Fruit fly (Drosophila melanogaster): ENCODE measurements around the gene CG15529.
A peak's percentile ranks its signal among the peaks of the same experiment; 100 is the strongest.

CG15529 gene

DNA sequence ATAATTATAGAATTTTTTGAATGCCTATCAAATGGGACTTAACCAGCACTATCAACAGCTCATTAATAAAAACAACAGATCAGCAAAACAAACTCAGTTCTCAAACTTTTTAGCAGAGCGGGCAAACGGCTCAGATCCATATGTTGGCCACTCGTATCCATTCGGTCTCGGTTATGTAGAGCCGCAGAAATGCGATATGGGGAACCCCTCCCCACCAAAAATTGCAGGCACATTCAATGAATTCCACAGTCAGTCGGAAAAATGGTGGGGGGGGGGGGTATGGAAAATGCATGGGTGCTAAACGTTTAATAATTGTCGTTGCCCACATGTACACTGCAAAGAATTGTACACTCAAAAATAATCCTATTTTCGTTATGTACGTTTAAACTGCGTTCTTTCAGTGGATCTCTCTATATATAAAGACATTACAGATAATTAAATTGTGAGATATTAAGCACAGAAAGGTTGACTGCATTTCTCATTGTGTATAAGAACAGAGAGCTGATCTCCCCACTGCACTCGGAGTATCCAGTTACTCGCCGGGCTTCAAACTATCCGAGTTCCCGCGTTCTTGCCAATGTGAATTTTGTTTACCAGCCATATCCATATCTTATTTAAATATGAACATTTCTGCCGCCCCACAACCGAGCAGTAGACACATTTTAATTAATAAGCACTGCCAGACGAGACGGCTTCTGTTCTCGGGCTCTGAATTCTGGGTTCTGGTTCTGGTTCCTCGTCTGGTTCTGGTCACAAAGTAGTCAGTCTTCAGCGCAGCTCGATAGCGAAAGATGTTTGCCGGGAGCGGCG lies at the start of gene CG15529:
Gene CG15529 (plus strand): TSS at position 760 of the 810 bp plus-strand sequence.
- TF ChIP-seq Pif1A (GFP tag; optimal IDR thresholded peaks at IDR 0.05) (peak; percentile 10), CG8159 (tag; optimal IDR thresholded peaks at IDR 0.05) (peak; percentile 78), Pif1B (GFP tag; optimal IDR thresholded peaks at IDR 0.05) (peak; percentile 50), CG17806 (tag; optimal IDR thresholded peaks at IDR 0.05) (peak; percentile 74), EcR (GFP tag; optimal IDR thresholded peaks at IDR 0.05) (no peak), fd96Ca (GFP tag; IDR thresholded peaks at IDR 0.05) (peak; percentile 74; the same call in 2 of the 3 replicates), Ets98B (GFP tag; IDR thresholded peaks at IDR 0.05) (peak; percentile 82), CG12605 (GFP tag; IDR thresholded peaks at IDR 0.05) (peak; percentile 56; the same call in 1 of the 2 replicates), CG15710 (tag; optimal IDR thresholded peaks at IDR 0.05) (peak; percentile 75), CG34367 (tag; optimal IDR thresholded peaks at IDR 0.05) (peak; percentile 58), CG8301 (tag; optimal IDR thresholded peaks at IDR 0.05) (peak; percentile 63), CG9948 (tag; optimal IDR thresholded peaks at IDR 0.05) (peak; percentile 61), CG10348 (GFP tag; IDR thresholded peaks at IDR 0.05) (no peak), CG4496 (GFP tag; IDR thresholded peaks at IDR 0.05) (peak; percentile 90), CG14655 (GFP tag; optimal IDR thresholded peaks at IDR 0.05) (peak; percentile 67), CG32121 (GFP tag; IDR thresholded peaks at IDR 0.05) (peak; percentile 78), gl (tag; optimal IDR thresholded peaks at IDR 0.05) (peak; percentile 35), CG13204 (GFP tag; optimal IDR thresholded peaks at IDR 0.05) (peak; percentile 30), Snoo (tag; optimal IDR thresholded peaks at IDR 0.05) (no peak), rn (GFP tag; IDR thresholded peaks at IDR 0.05) (peak; percentile 58), D1 (tag; optimal IDR thresholded peaks at IDR 0.05) (peak; percentile 3)

DNA sequence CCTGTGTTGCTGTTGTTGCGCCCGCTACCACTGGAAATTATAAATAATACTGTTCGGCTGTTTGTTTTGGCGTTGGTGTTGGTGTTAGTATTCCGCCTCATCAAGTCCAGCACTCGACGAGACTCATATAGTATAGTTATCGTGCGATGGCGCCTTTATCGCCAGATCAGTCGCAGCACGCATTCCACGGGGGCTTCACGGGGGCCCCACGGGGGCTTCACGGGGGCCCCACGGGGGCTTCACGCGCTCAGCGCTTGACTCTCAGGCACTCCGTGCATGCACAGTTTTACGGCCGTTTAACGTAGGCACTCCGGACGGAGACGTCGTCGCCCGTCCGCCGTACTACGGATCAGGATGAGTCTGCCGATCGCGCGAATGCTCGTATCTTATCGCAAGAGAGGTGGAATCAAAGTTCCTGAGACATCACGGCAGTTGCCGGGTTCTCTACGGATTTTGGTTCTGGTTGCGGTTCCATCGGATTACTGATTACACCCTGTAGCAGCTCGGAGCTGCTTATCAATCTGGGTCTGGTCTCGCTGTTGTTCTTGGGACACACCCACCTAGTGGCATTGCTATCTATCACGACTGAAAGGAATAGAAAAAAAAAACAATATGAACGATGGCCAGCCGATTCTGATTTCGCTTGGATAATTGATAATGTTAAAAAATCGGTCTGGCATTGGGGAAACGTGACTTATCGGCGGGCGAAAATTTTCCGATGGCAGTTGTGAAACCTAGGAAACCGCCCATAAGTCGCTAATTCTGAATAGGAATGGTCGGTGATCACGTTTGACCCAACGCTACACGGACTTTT lies 48.8 kb upstream of the CG15529 start:
- TF ChIP-seq CG14655 (GFP tag; optimal IDR thresholded peaks at IDR 0.05) (peak; percentile 1), Pif1A (GFP tag; optimal IDR thresholded peaks at IDR 0.05) (no peak), CG34367 (tag; optimal IDR thresholded peaks at IDR 0.05) (no peak), CG32121 (GFP tag; IDR thresholded peaks at IDR 0.05) (0 out of 2 replicates have a peak, but pooled peaks have one; percentile 20), gl (tag; optimal IDR thresholded peaks at IDR 0.05) (no peak), rn (GFP tag; IDR thresholded peaks at IDR 0.05) (no peak), CG8159 (tag; optimal IDR thresholded peaks at IDR 0.05) (no peak), CG4496 (GFP tag; IDR thresholded peaks at IDR 0.05) (no peak; the same call in 2 of the 3 replicates), Ets98B (GFP tag; IDR thresholded peaks at IDR 0.05) (no peak), Pif1B (GFP tag; optimal IDR thresholded peaks at IDR 0.05) (no peak), EcR (GFP tag; optimal IDR thresholded peaks at IDR 0.05) (peak; percentile 63), Snoo (tag; optimal IDR thresholded peaks at IDR 0.05) (no peak), CG8301 (tag; optimal IDR thresholded peaks at IDR 0.05) (no peak), CG10348 (GFP tag; IDR thresholded peaks at IDR 0.05) (no peak), CG9948 (tag; optimal IDR thresholded peaks at IDR 0.05) (no peak), CG13204 (GFP tag; optimal IDR thresholded peaks at IDR 0.05) (peak; percentile 31), fd96Ca (GFP tag; IDR thresholded peaks at IDR 0.05) (peak; percentile 17; the same call in 1 of the 3 replicates), CG12605 (GFP tag; IDR thresholded peaks at IDR 0.05) (no peak), CG15710 (tag; optimal IDR thresholded peaks at IDR 0.05) (no peak), CG17806 (tag; optimal IDR thresholded peaks at IDR 0.05) (no peak), D1 (tag; optimal IDR thresholded peaks at IDR 0.05) (no peak)

DNA sequence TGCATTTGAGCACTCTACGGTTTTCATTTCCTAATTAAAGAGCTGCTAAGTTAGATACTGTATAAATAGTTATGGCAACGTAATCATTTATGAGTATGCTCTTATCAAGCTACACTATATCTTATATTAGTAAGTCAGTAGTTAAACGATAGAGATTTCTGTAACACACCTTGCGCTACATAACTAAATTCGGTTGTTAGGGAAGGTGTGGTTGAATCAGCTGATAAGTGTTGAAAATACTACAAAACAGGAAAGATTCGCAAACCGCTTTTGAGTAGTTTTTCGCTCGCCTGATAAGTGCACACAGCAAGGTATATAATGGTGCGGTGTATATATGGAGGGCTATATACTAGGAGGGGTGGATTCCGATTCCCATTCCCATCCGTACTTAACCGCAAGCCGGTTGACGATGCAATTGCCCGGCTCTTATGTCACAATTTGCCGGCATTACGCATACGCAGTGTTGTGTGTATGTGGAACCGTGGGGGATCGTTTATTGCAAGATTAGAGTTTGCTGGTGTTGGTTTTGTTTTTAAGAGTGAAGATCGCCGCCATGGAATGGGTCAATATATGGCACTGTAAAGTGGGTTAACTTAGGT lies 46.8 kb upstream of the CG15529 start:
- TF ChIP-seq EcR (GFP tag; optimal IDR thresholded peaks at IDR 0.05) (peak; percentile 50), CG13204 (GFP tag; optimal IDR thresholded peaks at IDR 0.05) (no peak)

DNA sequence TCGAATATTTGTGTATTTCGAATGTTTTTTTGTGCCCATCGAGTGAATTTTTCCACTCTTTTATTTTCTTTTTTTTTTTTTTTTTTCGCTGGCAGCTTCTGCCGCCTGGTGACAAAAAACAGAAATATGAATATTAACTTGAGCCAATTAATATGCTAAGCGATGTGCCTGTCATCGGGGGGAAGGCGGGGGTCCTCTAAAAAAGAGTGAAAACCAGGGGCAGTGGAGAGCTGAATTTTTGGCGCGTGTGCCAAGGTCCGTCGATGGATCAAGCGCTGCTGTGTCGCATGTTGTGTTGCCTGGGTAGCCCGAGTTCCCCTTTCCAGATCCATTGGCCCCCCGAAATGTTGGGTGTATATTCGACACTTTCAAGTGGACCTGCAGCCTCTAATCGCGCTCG lies 46.1 kb upstream of the CG15529 start:
- TF ChIP-seq CG17806 (tag; optimal IDR thresholded peaks at IDR 0.05): no peak
- no peak for TF ChIP-seq Pif1A (GFP tag; optimal IDR thresholded peaks at IDR 0.05)
- no peak for TF ChIP-seq CG8159 (tag; optimal IDR thresholded peaks at IDR 0.05)
- TF ChIP-seq CG34367 (tag; optimal IDR thresholded peaks at IDR 0.05): no peak
- TF ChIP-seq fd96Ca (GFP tag; IDR thresholded peaks at IDR 0.05): no peak
- TF ChIP-seq CG8301 (tag; optimal IDR thresholded peaks at IDR 0.05): no peak
- no peak for TF ChIP-seq CG9948 (tag; optimal IDR thresholded peaks at IDR 0.05)
- no peak for TF ChIP-seq CG12605 (GFP tag; IDR thresholded peaks at IDR 0.05)
- no peak for TF ChIP-seq CG15710 (tag; optimal IDR thresholded peaks at IDR 0.05)
- no peak for TF ChIP-seq Pif1B (GFP tag; optimal IDR thresholded peaks at IDR 0.05)
- no peak for TF ChIP-seq CG10348 (GFP tag; IDR thresholded peaks at IDR 0.05)
- TF ChIP-seq CG14655 (GFP tag; optimal IDR thresholded peaks at IDR 0.05): no peak
- TF ChIP-seq CG13204 (GFP tag; optimal IDR thresholded peaks at IDR 0.05): no peak
- no peak for TF ChIP-seq gl (tag; optimal IDR thresholded peaks at IDR 0.05)
- no peak for TF ChIP-seq Snoo (tag; optimal IDR thresholded peaks at IDR 0.05)
- TF ChIP-seq CG32121 (GFP tag; IDR thresholded peaks at IDR 0.05): no peak
- no peak for TF ChIP-seq Ets98B (GFP tag; IDR thresholded peaks at IDR 0.05)
- TF ChIP-seq rn (GFP tag; IDR thresholded peaks at IDR 0.05): no peak

DNA sequence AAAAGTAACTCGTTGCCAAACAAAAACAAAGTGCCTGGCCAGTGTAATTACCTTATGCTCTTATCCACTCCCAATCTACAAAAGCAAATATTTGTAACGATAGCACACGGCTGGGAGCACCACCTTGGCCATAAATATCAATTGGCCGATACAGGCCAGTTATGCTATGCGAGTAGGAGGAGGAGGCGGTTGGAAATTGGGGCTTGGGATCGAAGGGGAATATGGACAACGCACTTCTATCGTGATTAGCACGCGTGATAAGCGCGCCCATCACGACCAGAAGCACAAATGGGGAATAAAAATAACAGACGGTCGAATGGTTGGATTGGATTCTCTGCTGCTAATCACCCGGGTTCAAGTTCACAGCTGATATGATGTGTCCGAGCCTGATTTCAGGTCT lies 45.3 kb upstream of the CG15529 start:
- TF ChIP-seq CG9948 (tag; optimal IDR thresholded peaks at IDR 0.05) (no peak), CG8301 (tag; optimal IDR thresholded peaks at IDR 0.05) (no peak), CG17806 (tag; optimal IDR thresholded peaks at IDR 0.05) (no peak), EcR (GFP tag; optimal IDR thresholded peaks at IDR 0.05) (no peak), CG32121 (GFP tag; IDR thresholded peaks at IDR 0.05) (no peak), CG34367 (tag; optimal IDR thresholded peaks at IDR 0.05) (no peak), fd96Ca (GFP tag; IDR thresholded peaks at IDR 0.05) (no peak), CG8159 (tag; optimal IDR thresholded peaks at IDR 0.05) (no peak)

Data from whole organism, pupa.